Fruit fly (Drosophila melanogaster) whole organism, embryonic: ENCODE results near the gene Cyp4ac1.
A peak's percentile ranks its signal among the peaks of the same experiment; 100 is the strongest.

ENCODE experiments used
- Adf1 ChIP-seq: fragments of 200-800 bp; sonication (Bioruptor generic); IDR thresholded peaks from 2 replicates; pipeline ENCODE4 v1.3.6; 2022; ENCODE audit warnings: missing biosample characterization, missing genetic modification characterization
- BEAF-32 ChIP-seq: fragments of 200-800 bp; sonication (Bioruptor generic); optimal IDR thresholded peaks from 3 replicates; lab custom pipeline; 2017; ENCODE audit warnings: missing biosample characterization, missing genetic modification characterization, mild to moderate bottlenecking, moderate library complexity, missing genetic modification reagents
- CG10267 ChIP-seq: fragments of 200-800 bp; sonication (Bioruptor generic); optimal IDR thresholded peaks from 2 replicates; lab custom pipeline; 2018; ENCODE audit warnings: missing biosample characterization, mild to moderate bottlenecking, missing genetic modification characterization, moderate library complexity
- CG10959 ChIP-seq: fragments of 200-800 bp; sonication (Bioruptor generic); IDR thresholded peaks from 2 replicates; pipeline ENCODE4 v1.3.6; 2022; ENCODE audit warnings: missing biosample characterization, missing genetic modification characterization
- CG11398 ChIP-seq: fragments of 200-800 bp; sonication (Bioruptor generic); optimal IDR thresholded peaks from 2 replicates; lab custom pipeline; 2016; ENCODE audit warnings: missing biosample characterization, missing genetic modification characterization
- CG11723 ChIP-seq: fragments of 200-800 bp; sonication (Bioruptor generic); optimal IDR thresholded peaks from 2 replicates; lab custom pipeline; 2017; ENCODE audit warnings: missing biosample characterization, mild to moderate bottlenecking, missing genetic modification characterization
- CG12299 ChIP-seq: fragments of 200-800 bp; sonication (Bioruptor generic); optimal IDR thresholded peaks from 2 replicates; lab custom pipeline; 2018; ENCODE audit warnings: missing biosample characterization, mild to moderate bottlenecking, missing genetic modification characterization
- CG17328 ChIP-seq: fragments of 200-800 bp; sonication (Bioruptor generic); IDR thresholded peaks from 2 replicates; pipeline ENCODE4 v1.3.6; 2022; ENCODE audit warnings: missing biosample characterization, missing genetic modification characterization
- CG17612 ChIP-seq: fragments of 200-800 bp; sonication (Bioruptor generic); IDR thresholded peaks from 2 replicates; pipeline ENCODE4 v1.3.6; 2022; ENCODE audit warnings: missing biosample characterization, missing genetic modification characterization
- CG3163 ChIP-seq: fragments of 200-800 bp; sonication (Bioruptor generic); optimal IDR thresholded peaks from 3 replicates; lab custom pipeline; 2016; ENCODE audit warnings: missing biosample characterization, missing genetic modification characterization
- CG34422 ChIP-seq: fragments of 200-800 bp; sonication (Bioruptor generic); IDR thresholded peaks from 3 replicates; pipeline ENCODE4 v1.3.6; 2022; ENCODE audit warnings: missing biosample characterization, missing genetic modification characterization
- CG4820 ChIP-seq: fragments of 200-800 bp; sonication (Bioruptor generic); optimal IDR thresholded peaks from 3 replicates; lab custom pipeline; 2016; ENCODE audit warnings: missing biosample characterization, missing genetic modification characterization
- CG5180 ChIP-seq: fragments of 200-800 bp; sonication (Bioruptor generic); optimal IDR thresholded peaks from 3 replicates; lab custom pipeline; 2017; ENCODE audit warnings: missing biosample characterization, missing genetic modification characterization, mild to moderate bottlenecking, moderate library complexity, missing genetic modification reagents
- CG7556 ChIP-seq: fragments of 200-800 bp; sonication (Bioruptor generic); optimal IDR thresholded peaks from 2 replicates; lab custom pipeline; 2017; ENCODE audit warnings: missing biosample characterization, mild to moderate bottlenecking, missing genetic modification characterization
- CG7839 ChIP-seq: fragments of 200-800 bp; sonication (Bioruptor generic); optimal IDR thresholded peaks from 3 replicates; lab custom pipeline; 2018; ENCODE audit warnings: missing biosample characterization, mild to moderate bottlenecking, missing genetic modification characterization, moderate library complexity
- CG8089 ChIP-seq: fragments of 200-800 bp; sonication (Bioruptor generic); optimal IDR thresholded peaks from 3 replicates; lab custom pipeline; 2016; ENCODE audit warnings: missing biosample characterization, missing genetic modification characterization
- CG9817 ChIP-seq: fragments of 200-800 bp; sonication (Bioruptor generic); optimal IDR thresholded peaks from 2 replicates; lab custom pipeline; 2018; ENCODE audit warnings: missing biosample characterization, mild to moderate bottlenecking, missing genetic modification characterization, moderate library complexity
- Deaf1 ChIP-seq: fragments of 200-800 bp; optimal IDR thresholded peaks from 3 replicates; lab custom pipeline; 2019; ENCODE audit warnings: missing biosample characterization, mild to moderate bottlenecking, missing genetic modification characterization, moderate library complexity
- Dip2 ChIP-seq: fragments of 200-800 bp; sonication (Bioruptor generic); IDR thresholded peaks from 2 replicates; pipeline ENCODE4 v1.3.6; 2022; ENCODE audit warnings: missing biosample characterization, missing genetic modification characterization
- Dll ChIP-seq: fragments of 200-800 bp; sonication (Bioruptor generic); IDR thresholded peaks from 4 replicates; pipeline ENCODE4 v1.3.6; 2022; ENCODE audit warnings: missing biosample characterization, missing genetic modification characterization; ENCODE audit not compliant: partially characterized antibody
- Drgx ChIP-seq: fragments of 200-800 bp; sonication (Bioruptor generic); IDR thresholded peaks from 2 replicates; pipeline ENCODE4 v1.3.6; 2022; ENCODE audit warnings: missing biosample characterization, missing genetic modification characterization
- E2f2 ChIP-seq: fragments of 200-800 bp; sonication (Bioruptor generic); IDR thresholded peaks from 2 replicates; pipeline ENCODE4 v1.3.6; 2022; ENCODE audit warnings: missing biosample characterization, missing genetic modification characterization
- ERR ChIP-seq: fragments of 200-800 bp; sonication (Bioruptor generic); optimal IDR thresholded peaks from 2 replicates; lab custom pipeline; 2016; ENCODE audit warnings: missing biosample characterization, missing genetic modification characterization
- Gsc ChIP-seq: fragments of 200-800 bp; sonication (Bioruptor generic); IDR thresholded peaks from 2 replicates; pipeline ENCODE4 v1.3.6; 2022; ENCODE audit warnings: missing biosample characterization, missing genetic modification characterization
- Hmx ChIP-seq: fragments of 200-800 bp; sonication (Bioruptor generic); optimal IDR thresholded peaks from 2 replicates; lab custom pipeline; 2016; ENCODE audit warnings: missing biosample characterization, missing genetic modification characterization
- Lhr ChIP-seq: fragments of 200-800 bp; sonication (Bioruptor generic); optimal IDR thresholded peaks from 3 replicates; lab custom pipeline; 2017; ENCODE audit warnings: mild to moderate bottlenecking, missing biosample characterization, missing genetic modification reagents, missing genetic modification characterization
- Med ChIP-seq: fragments of 200-800 bp; sonication (Bioruptor generic); peaks from one replicate; lab custom pipeline; 2016; ENCODE audit warnings: missing biosample characterization, missing genetic modification characterization, mild to moderate bottlenecking, inconsistent platforms, moderate library complexity
- Nf-YC ChIP-seq: fragments of 200-800 bp; optimal IDR thresholded peaks from 3 replicates; lab custom pipeline; 2019; ENCODE audit warnings: missing biosample characterization, mild to moderate bottlenecking, missing genetic modification characterization, moderate library complexity
- Xrp1 ChIP-seq: fragments of 200-800 bp; sonication (Bioruptor generic); IDR thresholded peaks from 2 replicates; pipeline ENCODE4 v1.3.6; 2022; ENCODE audit warnings: missing biosample characterization, missing genetic modification characterization
- ap ChIP-seq: fragments of 200-800 bp; sonication (Bioruptor generic); IDR thresholded peaks from 2 replicates; pipeline ENCODE4 v1.3.6; 2022; ENCODE audit warnings: missing biosample characterization, missing genetic modification characterization
- bigmax ChIP-seq: fragments of 200-800 bp; sonication (Bioruptor generic); optimal IDR thresholded peaks from 2 replicates; lab custom pipeline; 2018; ENCODE audit warnings: missing biosample characterization, mild to moderate bottlenecking, missing genetic modification characterization
- chm ChIP-seq: fragments of 200-800 bp; sonication (Bioruptor generic); IDR thresholded peaks from 2 replicates; pipeline ENCODE4 v1.3.6; 2022; ENCODE audit warnings: missing biosample characterization, missing genetic modification characterization
- crc ChIP-seq: fragments of 200-800 bp; sonication (Bioruptor generic); optimal IDR thresholded peaks from 2 replicates; lab custom pipeline; 2016; ENCODE audit warnings: missing biosample characterization, missing genetic modification characterization
- danr ChIP-seq: fragments of 200-800 bp; sonication (Bioruptor generic); IDR thresholded peaks from 2 replicates; pipeline ENCODE4 v1.3.6; 2022; ENCODE audit warnings: missing biosample characterization, missing genetic modification characterization
- fd102C ChIP-seq: fragments of 200-800 bp; sonication (Bioruptor generic); optimal IDR thresholded peaks from 2 replicates; lab custom pipeline; 2018; ENCODE audit warnings: missing biosample characterization, mild to moderate bottlenecking, missing genetic modification characterization, moderate library complexity
- ftz-f1 ChIP-seq: fragments of 200-800 bp; sonication (Bioruptor generic); optimal IDR thresholded peaks from 2 replicates; lab custom pipeline; 2016; ENCODE audit warnings: missing biosample characterization, missing genetic modification characterization
- gce ChIP-seq: fragments of 200-800 bp; sonication (Bioruptor generic); IDR thresholded peaks from 3 replicates; pipeline ENCODE4 v1.3.6; 2022; ENCODE audit warnings: missing biosample characterization, missing genetic modification characterization
- gsb ChIP-seq: fragments of 200-800 bp; sonication (Bioruptor generic); IDR thresholded peaks from 2 replicates; pipeline ENCODE4 v1.3.6; 2022; ENCODE audit warnings: missing biosample characterization, missing genetic modification characterization
- gt ChIP-seq: fragments of 200-800 bp; sonication (Bioruptor generic); IDR thresholded peaks from 2 replicates; pipeline ENCODE4 v1.3.6; 2022; ENCODE audit warnings: missing biosample characterization, missing genetic modification characterization
- hb ChIP-seq: fragments of 200-800 bp; sonication (Bioruptor generic); IDR thresholded peaks from 3 replicates; pipeline ENCODE4 v1.3.6; 2022; ENCODE audit warnings: missing biosample characterization, missing genetic modification characterization; ENCODE audit not compliant: partially characterized antibody
- her ChIP-seq: fragments of 200-800 bp; sonication (Bioruptor generic); optimal IDR thresholded peaks from 2 replicates; lab custom pipeline; 2016; ENCODE audit warnings: missing biosample characterization, missing genetic modification characterization
- ken ChIP-seq: fragments of 200-800 bp; sonication (Bioruptor generic); IDR thresholded peaks from 3 replicates; pipeline ENCODE4 v1.3.6; 2022; ENCODE audit warnings: missing biosample characterization, missing genetic modification characterization
- lmd ChIP-seq: fragments of 200-800 bp; sonication (Bioruptor generic); IDR thresholded peaks from 2 replicates; pipeline ENCODE4 v1.3.6; 2022; ENCODE audit warnings: missing biosample characterization, missing genetic modification characterization
- phol ChIP-seq: fragments of 200-800 bp; sonication (Bioruptor generic); optimal IDR thresholded peaks from 3 replicates; lab custom pipeline; 2018; ENCODE audit warnings: missing biosample characterization, mild to moderate bottlenecking, missing genetic modification characterization, moderate library complexity
- pita ChIP-seq: fragments of 200-800 bp; sonication (Bioruptor generic); optimal IDR thresholded peaks from 2 replicates; lab custom pipeline; 2017; ENCODE audit warnings: missing biosample characterization, mild to moderate bottlenecking, missing genetic modification characterization
- salm ChIP-seq: fragments of 200-800 bp; sonication (Bioruptor generic); optimal IDR thresholded peaks from 2 replicates; lab custom pipeline; 2018; ENCODE audit warnings: missing biosample characterization, mild to moderate bottlenecking, missing genetic modification characterization
- sima ChIP-seq: fragments of 200-800 bp; sonication (Bioruptor generic); optimal IDR thresholded peaks from 2 replicates; lab custom pipeline; 2016; ENCODE audit warnings: missing biosample characterization, missing genetic modification characterization
- so ChIP-seq: fragments of 200-800 bp; sonication (Bioruptor generic); IDR thresholded peaks from 3 replicates; pipeline ENCODE4 v1.3.6; 2022; ENCODE audit warnings: missing biosample characterization, missing genetic modification characterization
- tap ChIP-seq: fragments of 200-800 bp; optimal IDR thresholded peaks from 3 replicates; lab custom pipeline; 2019; ENCODE audit warnings: missing biosample characterization, mild to moderate bottlenecking, missing genetic modification characterization, moderate library complexity
- ttk ChIP-seq: fragments of 200-800 bp; sonication (Bioruptor generic); IDR thresholded peaks from 2 replicates; pipeline ENCODE4 v2.1.2; 2022; ENCODE audit warnings: missing biosample characterization, missing genetic modification characterization

The Cyp4ac1 gene

DNA sequence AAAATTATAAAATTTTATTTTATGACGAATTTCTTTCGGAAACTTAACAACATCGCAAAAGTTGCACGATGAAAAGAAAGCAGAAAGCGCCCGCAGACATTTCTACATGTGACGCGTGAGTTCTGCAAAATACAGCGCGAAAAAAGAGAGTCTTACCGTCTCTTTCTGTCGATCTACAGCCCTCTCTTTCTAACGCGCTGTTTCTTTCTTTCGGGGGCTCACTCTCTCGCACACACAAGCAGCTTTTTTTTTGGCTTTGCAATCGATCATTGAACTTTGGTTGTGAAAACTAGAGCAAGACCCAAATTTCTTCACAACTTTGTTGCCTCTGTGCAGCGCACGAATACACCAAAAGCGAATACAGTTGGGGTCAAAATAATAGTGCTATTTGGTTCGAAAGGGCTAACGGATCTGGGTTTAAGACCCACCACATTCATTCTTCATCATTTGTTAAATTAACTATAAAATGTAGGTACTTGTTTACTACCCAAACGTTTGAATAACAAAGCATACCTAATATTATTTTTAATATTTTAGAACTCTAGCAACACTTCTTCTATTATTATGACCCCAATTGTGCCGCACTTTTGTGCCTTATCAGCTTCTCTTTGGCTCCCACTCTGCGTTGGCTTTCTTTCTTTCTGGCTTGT is 35.3 kb downstream of the Cyp4ac1 start (continued):
- peak; percentile 81 for TF ChIP-seq CG11723 (GFP tag; lab: Kevin White, UChicago)
- peak; percentile 84 for TF ChIP-seq tap
- TF ChIP-seq BEAF-32 (GFP tag; lab: Kevin White, UChicago) = no peak
- peak; percentile 63 for TF ChIP-seq Lhr (GFP tag; lab: Kevin White, UChicago)
- no peak for TF ChIP-seq bigmax (GFP tag; lab: Kevin White, UChicago)
- no peak for TF ChIP-seq sima (GFP tag; lab: Kevin White, UChicago)
- peak; percentile 57 for TF ChIP-seq CG8089 (GFP tag; lab: Kevin White, UChicago)
- peak; percentile 76 for TF ChIP-seq ttk (GFP tag; lab: Robert Waterston, UW)
- no peak for TF ChIP-seq CG17612 (GFP tag; lab: Robert Waterston, UW)
- peak; percentile 68 for TF ChIP-seq CG9817 (tag; lab: Kevin White, UChicago)
- peak; percentile 60; the same call in 1 of the 2 replicates for TF ChIP-seq E2f2 (GFP tag; lab: Robert Waterston, UW)
- peak; percentile 91 for TF ChIP-seq so (GFP tag; lab: Robert Waterston, UW)
- no peak for TF ChIP-seq Dip2
- peak; percentile 50; the same call in 1 of the 2 replicates for TF ChIP-seq CG10959 (GFP tag; lab: Robert Waterston, UW)
- peak; percentile 74 for TF ChIP-seq ap (GFP tag; lab: Robert Waterston, UW)
- TF ChIP-seq CG7556 = peak; percentile 84
- TF ChIP-seq ERR (GFP tag; lab: Kevin White, UChicago) = peak; percentile 1
- peak; percentile 20; the same call in 1 of the 2 replicates for TF ChIP-seq Gsc (GFP tag; lab: Robert Waterston, UW)
- TF ChIP-seq her = no peak
- peak; percentile 77 for TF ChIP-seq CG10267
- peak; percentile 85 for TF ChIP-seq Xrp1
- TF ChIP-seq phol (tag; lab: Kevin White, UChicago) = peak; percentile 89
- TF ChIP-seq CG17328 (GFP tag; lab: Robert Waterston, UW) = peak; percentile 72
- peak; percentile 29 for TF ChIP-seq crc (GFP tag; lab: Kevin White, UChicago)
- TF ChIP-seq CG3163 (GFP tag; lab: Kevin White, UChicago) = no peak
- no peak for TF ChIP-seq fd102C
- peak; percentile 85 for TF ChIP-seq salm (tag; lab: Kevin White, UChicago)
- TF ChIP-seq CG12299 (tag; lab: Kevin White, UChicago) = peak; percentile 73
- TF ChIP-seq gt (GFP tag; lab: Robert Waterston, UW) = peak; percentile 69
- TF ChIP-seq hb (GFP tag; lab: Robert Waterston, UW) = no peak
- TF ChIP-seq gce = 0 out of 3 replicates have a peak, but pooled peaks have one; percentile 32
- TF ChIP-seq Med (GFP tag; lab: Kevin White, UChicago) = peak; percentile 88
- no peak for TF ChIP-seq pita
- TF ChIP-seq Hmx (GFP tag; lab: Kevin White, UChicago) = peak; percentile 8
- peak; percentile 78 for TF ChIP-seq chm (GFP tag; lab: Robert Waterston, UW)
- TF ChIP-seq CG34422 (GFP tag; lab: Robert Waterston, UW) = peak; percentile 52; the same call in 1 of the 3 replicates
- peak; percentile 91 for TF ChIP-seq CG7839 (tag; lab: Kevin White, UChicago)
- TF ChIP-seq Deaf1 = peak; percentile 52
- TF ChIP-seq Adf1 (GFP tag; lab: Robert Waterston, UW) = no peak
- TF ChIP-seq ken (GFP tag; lab: Robert Waterston, UW) = peak; percentile 77
- TF ChIP-seq ftz-f1 (GFP tag; lab: Kevin White, UChicago) = no peak
- peak; percentile 85 for TF ChIP-seq CG5180 (GFP tag; lab: Kevin White, UChicago)
- no peak for TF ChIP-seq gsb (GFP tag; lab: Robert Waterston, UW)
- peak; percentile 70 for TF ChIP-seq CG4820 (GFP tag; lab: Kevin White, UChicago)
- peak; percentile 43 for TF ChIP-seq Nf-YC (tag; lab: Kevin White, UChicago)
- TF ChIP-seq danr (GFP tag; lab: Robert Waterston, UW) = peak; percentile 71; the same call in 1 of the 2 replicates
- peak; percentile 29 for TF ChIP-seq Drgx (GFP tag; lab: Robert Waterston, UW)
- TF ChIP-seq Dll (GFP tag; lab: Robert Waterston, UW) = no peak
- TF ChIP-seq CG11398 (GFP tag; lab: Kevin White, UChicago) = no peak
- TF ChIP-seq lmd (GFP tag; lab: Robert Waterston, UW) = peak; percentile 79
